Fruit fly (Drosophila melanogaster) whole organism, embryonic: ENCODE results near the gene CG5909.
A peak's percentile ranks its signal among the peaks of the same experiment; 100 is the strongest.

ENCODE experiments used
- Aef1 ChIP-seq: fragments of 200-800 bp; sonication (Bioruptor generic); IDR thresholded peaks from 3 replicates; pipeline ENCODE4 v1.3.6; 2022; ENCODE audit warnings: missing biosample characterization, missing genetic modification characterization
- Atf-2 ChIP-seq: fragments of 200-800 bp; sonication (Bioruptor generic); optimal IDR thresholded peaks from 2 replicates; lab custom pipeline; 2016; ENCODE audit warnings: missing biosample characterization, missing genetic modification characterization
- Atf6 ChIP-seq: fragments of 200-800 bp; sonication (Bioruptor generic); IDR thresholded peaks from 2 replicates; pipeline ENCODE4 v1.3.6; 2022; ENCODE audit warnings: missing biosample characterization, missing genetic modification characterization
- Bgb ChIP-seq: fragments of 200-800 bp; sonication (Bioruptor generic); IDR thresholded peaks from 2 replicates; pipeline ENCODE4 v1.3.6; 2022; ENCODE audit warnings: missing biosample characterization, missing genetic modification characterization; ENCODE audit not compliant: partially characterized antibody
- CG1024 ChIP-seq: fragments of 200-800 bp; sonication (Bioruptor generic); IDR thresholded peaks from 2 replicates; pipeline ENCODE4 v1.3.6; 2022; ENCODE audit warnings: missing biosample characterization, missing genetic modification characterization
- CG11723 ChIP-seq: fragments of 200-800 bp; sonication (Bioruptor generic); optimal IDR thresholded peaks from 2 replicates; lab custom pipeline; 2017; ENCODE audit warnings: missing biosample characterization, mild to moderate bottlenecking, missing genetic modification characterization
- CG12659 ChIP-seq: fragments of 200-800 bp; sonication (Bioruptor generic); optimal IDR thresholded peaks from 3 replicates; lab custom pipeline; 2017; ENCODE audit warnings: mild to moderate bottlenecking, missing biosample characterization, missing genetic modification reagents, missing genetic modification characterization
- CG12744 ChIP-seq: fragments of 200-800 bp; sonication (Bioruptor generic); optimal IDR thresholded peaks from 2 replicates; lab custom pipeline; 2016; ENCODE audit warnings: missing biosample characterization, missing genetic modification characterization
- CG14710 ChIP-seq: fragments of 200-800 bp; sonication (Bioruptor generic); optimal IDR thresholded peaks from 3 replicates; lab custom pipeline; 2019; ENCODE audit warnings: missing biosample characterization, mild to moderate bottlenecking, missing genetic modification characterization, moderate library complexity
- CG1647 ChIP-seq: fragments of 200-800 bp; sonication (Bioruptor generic); optimal IDR thresholded peaks from 3 replicates; lab custom pipeline; 2016; ENCODE audit warnings: missing biosample characterization, missing genetic modification characterization
- CG17829 ChIP-seq: fragments of 200-800 bp; optimal IDR thresholded peaks from 2 replicates; lab custom pipeline; 2019; ENCODE audit warnings: missing biosample characterization, mild to moderate bottlenecking, missing genetic modification characterization, moderate library complexity
- CG32767 ChIP-seq: fragments of 200-800 bp; sonication (Bioruptor generic); IDR thresholded peaks from 2 replicates; pipeline ENCODE4 v1.3.6; 2022; ENCODE audit warnings: missing biosample characterization, missing genetic modification characterization
- CG32772 ChIP-seq: fragments of 200-800 bp; sonication (Bioruptor generic); IDR thresholded peaks from 2 replicates; pipeline ENCODE4 v1.3.6; 2022; ENCODE audit warnings: missing biosample characterization, missing genetic modification characterization
- CG3838 ChIP-seq: fragments of 200-800 bp; sonication (Bioruptor generic); optimal IDR thresholded peaks from 3 replicates; lab custom pipeline; 2016; ENCODE audit warnings: missing biosample characterization, missing genetic modification characterization
- CG4282 ChIP-seq: fragments of 200-800 bp; sonication (Bioruptor generic); optimal IDR thresholded peaks from 2 replicates; lab custom pipeline; 2016; ENCODE audit warnings: missing biosample characterization, missing genetic modification characterization
- CG4707 ChIP-seq: fragments of 200-800 bp; sonication (Bioruptor generic); optimal IDR thresholded peaks from 2 replicates; lab custom pipeline; 2018; ENCODE audit warnings: missing biosample characterization, mild to moderate bottlenecking, missing genetic modification characterization, moderate library complexity
- CG7745 ChIP-seq: fragments of 200-800 bp; sonication (Bioruptor generic); optimal IDR thresholded peaks from 2 replicates; lab custom pipeline; 2018; ENCODE audit warnings: missing biosample characterization, mild to moderate bottlenecking, missing genetic modification characterization, moderate library complexity
- CG8290 ChIP-seq, 3 experiments: fragments of 200-800 bp; sonication (Bioruptor generic); optimal IDR thresholded peaks; 2 replicates each; lab custom pipeline; 2016 to 2019; ENCODE audit warnings: missing biosample characterization in 3 of 3, missing genetic modification characterization in 3 of 3, mild to moderate bottlenecking in 2 of 3, moderate library complexity in 1 of 3
- CG9797 ChIP-seq: fragments of 200-800 bp; sonication (Bioruptor generic); optimal IDR thresholded peaks from 3 replicates; lab custom pipeline; 2018; ENCODE audit warnings: missing biosample characterization, mild to moderate bottlenecking, missing genetic modification characterization
- CG9932 ChIP-seq: fragments of 200-800 bp; sonication (Bioruptor generic); IDR thresholded peaks from 2 replicates; pipeline ENCODE4 v1.3.6; 2022; ENCODE audit warnings: missing biosample characterization, missing genetic modification characterization
- CHES-1-like ChIP-seq: fragments of 200-800 bp; sonication (Bioruptor generic); optimal IDR thresholded peaks from 2 replicates; lab custom pipeline; 2016; ENCODE audit warnings: missing biosample characterization, missing genetic modification characterization
- Deaf1 ChIP-seq: fragments of 200-800 bp; optimal IDR thresholded peaks from 3 replicates; lab custom pipeline; 2019; ENCODE audit warnings: missing biosample characterization, mild to moderate bottlenecking, missing genetic modification characterization, moderate library complexity
- Fer2 ChIP-seq: fragments of 200-800 bp; sonication (Bioruptor generic); optimal IDR thresholded peaks from 2 replicates; lab custom pipeline; 2018; ENCODE audit warnings: missing biosample characterization, mild to moderate bottlenecking, missing genetic modification characterization, moderate library complexity
- Hmx ChIP-seq: fragments of 200-800 bp; sonication (Bioruptor generic); optimal IDR thresholded peaks from 2 replicates; lab custom pipeline; 2016; ENCODE audit warnings: missing biosample characterization, missing genetic modification characterization
- Nf-YB ChIP-seq: fragments of 200-800 bp; sonication (Bioruptor generic); optimal IDR thresholded peaks from 3 replicates; lab custom pipeline; 2019; ENCODE audit warnings: missing biosample characterization, mild to moderate bottlenecking, missing genetic modification characterization, moderate library complexity
- Nf-YC ChIP-seq: fragments of 200-800 bp; optimal IDR thresholded peaks from 3 replicates; lab custom pipeline; 2019; ENCODE audit warnings: missing biosample characterization, mild to moderate bottlenecking, missing genetic modification characterization, moderate library complexity
- Rfx ChIP-seq: fragments of 200-800 bp; sonication (Bioruptor generic); IDR thresholded peaks from 2 replicates; pipeline ENCODE4 v1.3.6; 2022; ENCODE audit warnings: missing biosample characterization, missing genetic modification characterization
- Rx ChIP-seq: fragments of 200-800 bp; sonication (Bioruptor generic); IDR thresholded peaks from 2 replicates; pipeline ENCODE4 v1.3.6; 2022; ENCODE audit warnings: missing biosample characterization, missing genetic modification characterization
- TFAM ChIP-seq: fragments of 200-800 bp; sonication (Bioruptor generic); optimal IDR thresholded peaks from 2 replicates; lab custom pipeline; 2017; ENCODE audit warnings: missing biosample characterization, missing genetic modification characterization, inconsistent platforms
- al ChIP-seq: fragments of 200-800 bp; sonication (Bioruptor generic); IDR thresholded peaks from 2 replicates; pipeline ENCODE4 v1.3.6; 2022; ENCODE audit warnings: missing biosample characterization, missing genetic modification characterization
- cas ChIP-seq: fragments of 200-800 bp; sonication (Bioruptor generic); IDR thresholded peaks from 2 replicates; pipeline ENCODE4 v1.3.6; 2022; ENCODE audit warnings: missing biosample characterization, missing genetic modification characterization
- fru ChIP-seq: fragments of >200 bp; optimal IDR thresholded peaks from 2 replicates; lab custom pipeline; 2017
- gem ChIP-seq: fragments of 200-800 bp; sonication (Bioruptor generic); optimal IDR thresholded peaks from 2 replicates; lab custom pipeline; 2019; ENCODE audit warnings: missing biosample characterization, mild to moderate bottlenecking, missing genetic modification characterization, moderate library complexity
- grn ChIP-seq: fragments of 200-800 bp; sonication (Bioruptor generic); optimal IDR thresholded peaks from 3 replicates; lab custom pipeline; 2017; ENCODE audit warnings: missing biosample characterization, missing genetic modification characterization
- ham ChIP-seq: fragments of 200-800 bp; sonication (Bioruptor generic); IDR thresholded peaks from 2 replicates; pipeline ENCODE4 v1.3.6; 2022; ENCODE audit warnings: missing biosample characterization, missing genetic modification characterization
- hb ChIP-seq: fragments of 200-800 bp; sonication (Bioruptor generic); IDR thresholded peaks from 3 replicates; pipeline ENCODE4 v1.3.6; 2022; ENCODE audit warnings: missing biosample characterization, missing genetic modification characterization; ENCODE audit not compliant: partially characterized antibody
- jing ChIP-seq: fragments of 200-800 bp; sonication (Bioruptor generic); optimal IDR thresholded peaks from 2 replicates; lab custom pipeline; 2018; ENCODE audit warnings: missing biosample characterization, mild to moderate bottlenecking, missing genetic modification characterization
- ken ChIP-seq: fragments of 200-800 bp; sonication (Bioruptor generic); IDR thresholded peaks from 3 replicates; pipeline ENCODE4 v1.3.6; 2022; ENCODE audit warnings: missing biosample characterization, missing genetic modification characterization
- nom ChIP-seq: fragments of 200-800 bp; sonication (Bioruptor generic); optimal IDR thresholded peaks from 2 replicates; lab custom pipeline; 2017; ENCODE audit warnings: missing biosample characterization, missing genetic modification characterization, mild to moderate bottlenecking, moderate library complexity, missing genetic modification reagents
- onecut ChIP-seq: fragments of 200-800 bp; sonication (Bioruptor generic); IDR thresholded peaks from 2 replicates; pipeline ENCODE4 v1.3.6; 2022; ENCODE audit warnings: missing biosample characterization, missing genetic modification characterization
- pnt ChIP-seq: fragments of 200-800 bp; sonication (Bioruptor generic); optimal IDR thresholded peaks from 3 replicates; lab custom pipeline; 2016; ENCODE audit warnings: missing biosample characterization, missing genetic modification characterization
- rib ChIP-seq: fragments of 200-800 bp; sonication (Bioruptor generic); IDR thresholded peaks from 2 replicates; pipeline ENCODE4 v1.3.6; 2022; ENCODE audit warnings: missing biosample characterization, missing genetic modification characterization
- sens ChIP-seq: fragments of 200-800 bp; sonication (Bioruptor generic); peaks from one replicate; lab custom pipeline; 2016; ENCODE audit warnings: missing biosample characterization, missing genetic modification characterization
- seq ChIP-seq: fragments of 200-800 bp; sonication (Bioruptor generic); IDR thresholded peaks from 2 replicates; pipeline ENCODE4 v1.3.6; 2022; ENCODE audit warnings: missing biosample characterization, missing genetic modification characterization
- sqz ChIP-seq: fragments of 200-800 bp; sonication (Bioruptor generic); optimal IDR thresholded peaks from 3 replicates; lab custom pipeline; 2018; ENCODE audit warnings: missing biosample characterization, mild to moderate bottlenecking, missing genetic modification characterization
- tup ChIP-seq: fragments of 200-800 bp; sonication (Bioruptor generic); optimal IDR thresholded peaks from 2 replicates; lab custom pipeline; 2016; ENCODE audit warnings: missing biosample characterization, mild to moderate bottlenecking, missing genetic modification characterization, moderate library complexity
- unc-4 ChIP-seq: fragments of 200-800 bp; sonication (Bioruptor generic); IDR thresholded peaks from 2 replicates; pipeline ENCODE4 v1.3.6; 2022; ENCODE audit warnings: missing biosample characterization, missing genetic modification characterization; ENCODE audit not compliant: partially characterized antibody
- wek ChIP-seq: fragments of 200-800 bp; sonication (Bioruptor generic); optimal IDR thresholded peaks from 3 replicates; lab custom pipeline; 2018; ENCODE audit warnings: missing biosample characterization, mild to moderate bottlenecking, missing genetic modification characterization, moderate library complexity
- yki ChIP-seq: fragments of >200 bp; optimal IDR thresholded peaks from 3 replicates; lab custom pipeline; 2018

Gene CG5909

dm6 chr3R:27208724-27209343, 47.9 kb downstream of the CG5909 start (continued):
- peak; percentile 36 for TF ChIP-seq CG12659 (GFP tag; lab: Kevin White, UChicago)
- TF ChIP-seq Atf6 (GFP tag; lab: Robert Waterston, UW), result no peak
- peak; percentile 53 for TF ChIP-seq pnt (GFP tag; lab: Kevin White, UChicago)
- TF ChIP-seq CG4282 (GFP tag; lab: Kevin White, UChicago), result no peak
- no peak for TF ChIP-seq CG17829 (tag; lab: Kevin White, UChicago)
- TF ChIP-seq CG11723, result peak; percentile 34
- peak; percentile 27 for TF ChIP-seq CG8290 (GFP tag; optimal IDR thresholded peaks at IDR 0.05; lab: Kevin White, UChicago)
- TF ChIP-seq CG8290 (tag; optimal IDR thresholded peaks at IDR 0.05; lab: Kevin White, UChicago), result peak in 1 of 2 experiments; percentile 24
- TF ChIP-seq sens (GFP tag; lab: Kevin White, UChicago), result peak; percentile 86
- TF ChIP-seq CG4707, result peak; percentile 8
- no peak for TF ChIP-seq CG9797 (GFP tag; lab: Kevin White, UChicago)
- TF ChIP-seq ham (GFP tag; lab: Robert Waterston, UW), result no peak
- TF ChIP-seq CG32772 (GFP tag; lab: Robert Waterston, UW), result no peak
- peak; percentile 37 for TF ChIP-seq CHES-1-like (GFP tag; lab: Kevin White, UChicago)
- no peak for TF ChIP-seq Rx
- TF ChIP-seq cas (GFP tag; lab: Robert Waterston, UW), result no peak
- TF ChIP-seq Deaf1 (tag; lab: Kevin White, UChicago), result no peak
- no peak for TF ChIP-seq Nf-YC (tag; lab: Kevin White, UChicago)
- no peak for TF ChIP-seq unc-4 (GFP tag; lab: Robert Waterston, UW)
- peak; percentile 9 for TF ChIP-seq Nf-YB (GFP tag; lab: Kevin White, UChicago)
- TF ChIP-seq TFAM (GFP tag; lab: Kevin White, UChicago), result no peak
- peak; percentile 42; the same call in 1 of the 2 replicates for TF ChIP-seq CG9932 (GFP tag; lab: Robert Waterston, UW)
- TF ChIP-seq wek, result peak; percentile 72
- no peak for TF ChIP-seq Hmx
- TF ChIP-seq sqz (GFP tag; lab: Kevin White, UChicago), result peak; percentile 1
- TF ChIP-seq CG32767 (GFP tag; lab: Robert Waterston, UW), result no peak
- no peak for TF ChIP-seq CG12744 (GFP tag; lab: Kevin White, UChicago)
- peak; percentile 31; the same call in 1 of the 2 replicates for TF ChIP-seq al (GFP tag; lab: Robert Waterston, UW)
- TF ChIP-seq jing (GFP tag; lab: Kevin White, UChicago), result no peak
- peak; percentile 6 for TF ChIP-seq CG1647 (GFP tag; lab: Kevin White, UChicago)
- TF ChIP-seq nom (GFP tag; lab: Kevin White, UChicago), result no peak
- no peak for TF ChIP-seq CG3838
- peak; percentile 74; the same call in 1 of the 2 replicates for TF ChIP-seq seq
- TF ChIP-seq CG7745 (tag; lab: Kevin White, UChicago), result peak; percentile 32
- no peak for TF ChIP-seq yki (lab: Kevin White, UChicago)
- TF ChIP-seq rib (GFP tag; lab: Robert Waterston, UW), result no peak
- TF ChIP-seq Aef1 (GFP tag; lab: Robert Waterston, UW), result no peak
- peak; percentile 44 for TF ChIP-seq Rfx (GFP tag; lab: Robert Waterston, UW)
- TF ChIP-seq onecut (GFP tag; lab: Robert Waterston, UW), result peak; percentile 59
- peak; percentile 40; the same call in 1 of the 2 replicates for TF ChIP-seq CG1024 (GFP tag; lab: Robert Waterston, UW)
- TF ChIP-seq gem (tag; lab: Kevin White, UChicago), result peak; percentile 57
- TF ChIP-seq CG14710 (tag; lab: Kevin White, UChicago), result peak; percentile 18
- no peak for TF ChIP-seq Bgb (GFP tag; lab: Robert Waterston, UW)
- no peak for TF ChIP-seq Fer2
- no peak for TF ChIP-seq ken (GFP tag; lab: Robert Waterston, UW)
- no peak for TF ChIP-seq Atf-2
- TF ChIP-seq hb (GFP tag; lab: Robert Waterston, UW), result no peak
- peak; percentile 38 for TF ChIP-seq tup (GFP tag; lab: Kevin White, UChicago)
- no peak for TF ChIP-seq fru (lab: Kevin White, UChicago)
- TF ChIP-seq grn (GFP tag; lab: Kevin White, UChicago), result peak; percentile 26
- TF ChIP-seq, all 482 proteins: peak for 195
